Fruit fly (Drosophila melanogaster): Measurements from ENCODE around the gene MED11.
A peak's percentile ranks its signal among the peaks of the same experiment; 100 is the strongest.

Gene MED11

dm6 chr3L:18765657-18766592 lies 20.3 kb downstream of the MED11 start (continued):
- TF ChIP-seq CG4328 (GFP tag; optimal IDR thresholded peaks at IDR 0.05) (no peak), CTCF (GFP tag; optimal IDR thresholded peaks at IDR 0.05) (peak; percentile 17), zen (tag; optimal IDR thresholded peaks at IDR 0.05) (no peak), CG18619 (GFP tag; optimal IDR thresholded peaks at IDR 0.05) (no peak), CG34422 (GFP tag; IDR thresholded peaks at IDR 0.05) (no peak; the same call in 2 of the 3 replicates), BEAF-32 (GFP tag; optimal IDR thresholded peaks at IDR 0.05) (no peak), toy (GFP tag; IDR thresholded peaks at IDR 0.05) (no peak), Atf3 (GFP tag; optimal IDR thresholded peaks at IDR 0.05) (no peak), CG4360 (GFP tag; IDR thresholded peaks at IDR 0.05) (no peak), Hr51 (GFP tag; optimal IDR thresholded peaks at IDR 0.05) (peak in 1 of 2 experiments; percentile 74), slp2 (GFP tag; optimal IDR thresholded peaks at IDR 0.05) (no peak), row (GFP tag; IDR thresholded peaks at IDR 0.05) (0 out of 3 replicates have a peak, but pooled peaks have one; percentile 26), Bteb2 (GFP tag; optimal IDR thresholded peaks at IDR 0.05) (no peak), Hr39 (optimal IDR thresholded peaks at IDR 0.05) (no peak), eyg (GFP tag; optimal IDR thresholded peaks at IDR 0.05) (no peak), Jarid2 (GFP tag; optimal IDR thresholded peaks at IDR 0.05) (peak; percentile 83), Xbp1 (GFP tag; optimal IDR thresholded peaks at IDR 0.05) (peak; percentile 17), CG8290 (GFP tag; optimal IDR thresholded peaks at IDR 0.05) (no peak), CG8290 (tag; optimal IDR thresholded peaks at IDR 0.05) (peak; percentile 21 to 54), bab2 (GFP tag; optimal IDR thresholded peaks at IDR 0.05) (no peak), CG9876 (GFP tag; optimal IDR thresholded peaks at IDR 0.05) (no peak), pb (GFP tag; optimal IDR thresholded peaks at IDR 0.05) (no peak), tup (GFP tag; optimal IDR thresholded peaks at IDR 0.05) (no peak), Ets97D (GFP tag; optimal IDR thresholded peaks at IDR 0.05) (no peak), al (GFP tag; IDR thresholded peaks at IDR 0.05) (no peak), cato (GFP tag; optimal IDR thresholded peaks at IDR 0.05; ENCODE audit: borderline replicate concordance) (no peak), p53 (GFP tag; optimal IDR thresholded peaks at IDR 0.05) (no peak), ems (GFP tag; optimal IDR thresholded peaks at IDR 0.05) (no peak), amos (GFP tag; IDR thresholded peaks at IDR 0.05; ENCODE audit: partially characterized antibody) (no peak; the same call in 1 of the 2 replicates), rib (GFP tag; IDR thresholded peaks at IDR 0.05) (peak; percentile 42; the same call in 1 of the 2 replicates), klu (GFP tag; IDR thresholded peaks at IDR 0.05) (no peak), CG2875 (GFP tag; optimal IDR thresholded peaks at IDR 0.05) (no peak), CG9932 (GFP tag; IDR thresholded peaks at IDR 0.05) (no peak), fru (optimal IDR thresholded peaks at IDR 0.05) (no peak), CG7357 (GFP tag; IDR thresholded peaks at IDR 0.05) (no peak), CG18262 (tag; optimal IDR thresholded peaks at IDR 0.05) (peak; percentile 36), luna (GFP tag; optimal IDR thresholded peaks at IDR 0.05) (no peak), E2f1 (GFP tag; IDR thresholded peaks at IDR 0.05) (no peak), odd (GFP tag; optimal IDR thresholded peaks at IDR 0.05) (no peak), fd102C (GFP tag; optimal IDR thresholded peaks at IDR 0.05) (no peak), prd (optimal IDR thresholded peaks at IDR 0.05) (no peak), prd (GFP tag; IDR thresholded peaks at IDR 0.05) (no peak), YL-1 (GFP tag; optimal IDR thresholded peaks at IDR 0.05) (no peak), Aef1 (GFP tag; IDR thresholded peaks at IDR 0.05) (no peak), CG2129 (GFP tag; IDR thresholded peaks at IDR 0.05; ENCODE audit: partially characterized antibody) (no peak), slbo (GFP tag; IDR thresholded peaks at IDR 0.05) (no peak), sqz (GFP tag; optimal IDR thresholded peaks at IDR 0.05) (peak; percentile 71), CG34224 (GFP tag; IDR thresholded peaks at IDR 0.05; ENCODE audit: partially characterized antibody) (peak; percentile 58; the same call in 1 of the 3 replicates), croc (GFP tag; conservative IDR thresholded peaks at IDR 0.05) (no peak), CG3847 (GFP tag; IDR thresholded peaks at IDR 0.05) (no peak), HmgZ (tag; optimal IDR thresholded peaks at IDR 0.05) (peak; percentile 12)
